Fruit fly (Drosophila melanogaster) S2 (cell line): ENCODE measurements around the gene CG10864.

Experiments
- CG8478 ChIP-seq: fragments of >200 bp; optimal IDR thresholded peaks from 2 replicates; lab custom pipeline; 2018
- CTCF ChIP-seq, 2 experiments: fragments of >200 bp; optimal IDR thresholded peaks; 2 replicates each; lab custom pipeline; 2018

dm6 chr3R:18422446-18422845 lies 11.0 kb upstream of the CG10864 start:
- TF ChIP-seq CTCF (optimal IDR thresholded peaks at IDR 0.05; lab: Kevin White, UChicago), result no peak
- TF ChIP-seq CG8478, result no peak
